Fruit fly (Drosophila melanogaster) whole organism, embryonic: Measurements from ENCODE around the gene CG14237.

ENCODE experiments used
- CG18599 ChIP-seq: fragments of 200-800 bp; sonication (Bioruptor generic); optimal IDR thresholded peaks from 3 replicates; lab custom pipeline; 2017; ENCODE audit warnings: missing biosample characterization, missing genetic modification characterization, mild to moderate bottlenecking, moderate library complexity, missing genetic modification reagents
- CG2712 ChIP-seq: fragments of 200-800 bp; optimal IDR thresholded peaks from 3 replicates; lab custom pipeline; 2019; ENCODE audit warnings: missing biosample characterization, mild to moderate bottlenecking, missing genetic modification characterization, moderate library complexity
- CG4404 ChIP-seq: fragments of 200-800 bp; sonication (Bioruptor generic); IDR thresholded peaks from 2 replicates; pipeline ENCODE4 v1.3.6; 2022; ENCODE audit warnings: missing biosample characterization, missing genetic modification characterization
- Oaz ChIP-seq: fragments of 200-800 bp; sonication (Bioruptor generic); IDR thresholded peaks from 2 replicates; pipeline ENCODE4 v1.3.6; 2022; ENCODE audit warnings: missing biosample characterization, missing genetic modification characterization
- Sox102F ChIP-seq: fragments of 200-800 bp; sonication (Bioruptor generic); optimal IDR thresholded peaks from 2 replicates; lab custom pipeline; 2018; ENCODE audit warnings: missing biosample characterization, mild to moderate bottlenecking, missing genetic modification characterization, moderate library complexity
- abd-A ChIP-seq: fragments of 200-800 bp; sonication (Bioruptor generic); optimal IDR thresholded peaks from 3 replicates; lab custom pipeline; 2019; ENCODE audit warnings: missing biosample characterization, mild to moderate bottlenecking, missing genetic modification characterization, moderate library complexity
- inv ChIP-seq: fragments of 200-800 bp; sonication (Bioruptor generic); IDR thresholded peaks from 2 replicates; pipeline ENCODE4 v1.3.6; 2022; ENCODE audit warnings: missing biosample characterization, missing genetic modification characterization; ENCODE audit not compliant: partially characterized antibody
- row ChIP-seq: fragments of 200-800 bp; sonication (Bioruptor generic); IDR thresholded peaks from 3 replicates; pipeline ENCODE4 v1.3.6; 2022; ENCODE audit warnings: missing biosample characterization, missing genetic modification characterization
- tio ChIP-seq: fragments of 200-800 bp; sonication (Bioruptor generic); optimal IDR thresholded peaks from 2 replicates; lab custom pipeline; 2017; ENCODE audit warnings: missing biosample characterization, missing genetic modification characterization, inconsistent platforms

- TF ChIP-seq CG2712 (tag; lab: Kevin White, UChicago), result no peak
- no peak for TF ChIP-seq row (GFP tag; lab: Robert Waterston, UW)
- TF ChIP-seq abd-A (tag; lab: Kevin White, UChicago), result no peak
- no peak for TF ChIP-seq Oaz (GFP tag; lab: Robert Waterston, UW)
- TF ChIP-seq CG18599 (GFP tag; lab: Kevin White, UChicago), result no peak
- no peak for TF ChIP-seq tio (GFP tag; lab: Kevin White, UChicago)
- TF ChIP-seq CG4404 (GFP tag; lab: Robert Waterston, UW), result no peak
- no peak for TF ChIP-seq inv (GFP tag; lab: Robert Waterston, UW)
- TF ChIP-seq Sox102F (GFP tag; lab: Kevin White, UChicago), result no peak
Measured at dm6 chr3R:26450371-26450770, 6.3 kb upstream of the CG14237 start, which contains the start of gene Hex-t2.
